Fruit fly (Drosophila melanogaster) whole organism, larva: ENCODE data around the gene sima.

ENCODE experiments used
- noc ChIP-seq: fragments of 200-800 bp; sonication (Bioruptor generic); optimal IDR thresholded peaks from 3 replicates; lab custom pipeline; 2019; ENCODE audit warnings: missing biosample characterization, mild to moderate bottlenecking, missing genetic modification characterization, moderate library complexity

Gene sima

dm6 chr3R:30038628-30039027 lies 19.5 kb upstream of the sima start, which contains the start of gene janB:
Gene janB, minus strand, starts transcription at chr3R:30038728.
- TF ChIP-seq noc = no peak

- TF ChIP-seq noc = no peak
These were observed 18.6 kb upstream of the sima start, which contains the start of the genes janA, Sry-alpha and Sry-beta for dm6 chr3R:30039494-30039893. Gene janA, minus strand, starts transcription at chr3R:30039533. Gene Sry-alpha, plus strand, starts transcription at chr3R:30039719. Gene Sry-beta, plus strand, starts transcription at chr3R:30039719.

dm6 chr3R:30040879-30041278 lies 17.2 kb upstream of the sima start:
- no peak for TF ChIP-seq noc

- TF ChIP-seq noc = no peak
These were observed 14.9 kb upstream of the sima start, which contains the start of gene Sry-delta for dm6 chr3R:30043139-30043744. Gene Sry-delta, plus strand, starts transcription at chr3R:30043341.

dm6 chr3R:30046029-30047001 lies 11.8 kb upstream of the sima start, which contains the start of the genes RpL32 and CG7943:
Gene RpL32, minus strand, starts transcription at chr3R:30046161.
Gene CG7943, plus strand, starts transcription at chr3R:30046470.
- TF ChIP-seq noc = peak; percentile 90

dm6 chr3R:30050448-30050847 lies 7.7 kb upstream of the sima start:
- TF ChIP-seq noc = no peak

- no peak for TF ChIP-seq noc
These were observed 6.2 kb upstream of the sima start, which contains the start of gene CG15528 for dm6 chr3R:30051933-30052332. Gene CG15528, minus strand, starts transcription at chr3R:30052112.

- no peak for TF ChIP-seq noc
These were observed 5.6 kb upstream of the sima start, which contains the start of gene Jasper for dm6 chr3R:30052455-30053046. Gene Jasper, plus strand, starts transcription at chr3R:30052514.

dm6 chr3R:30055915-30056544 lies 2.1 kb upstream of the sima start, which contains the start of the genes Rpp14b and spn-A:
Gene Rpp14b, plus strand, starts transcription at chr3R:30055957.
Gene spn-A, minus strand, starts transcription at chr3R:30056037.
- TF ChIP-seq noc = no peak

- peak; percentile 69 for TF ChIP-seq noc
These were observed 1.4 kb upstream of the sima start, which contains the start of the genes CG7950 and Rpp14a for dm6 chr3R:30056592-30057135. Gene CG7950, plus strand, starts transcription at chr3R:30056859. Gene Rpp14a, plus strand, starts transcription at chr3R:30056859.

dm6 chr3R:30059944-30060343 lies 1.8 kb downstream of the sima start:
- no peak for TF ChIP-seq noc

dm6 chr3R:30060451-30061153 lies 2.5 kb downstream of the sima start:
- no peak for TF ChIP-seq noc

- peak; percentile 56 for TF ChIP-seq noc
These were observed 3.0 kb downstream of the sima start for dm6 chr3R:30061154-30061482.

dm6 chr3R:30061980-30062379 lies 3.9 kb downstream of the sima start:
- TF ChIP-seq noc = no peak

dm6 chr3R:30062543-30062942 lies 4.4 kb downstream of the sima start:
- TF ChIP-seq noc = peak; percentile 65
